Fruit fly (Drosophila melanogaster) whole organism, embryonic: ENCODE measurements around the gene CG32708.

ENCODE experiments used
- ATbp ChIP-seq: fragments of 200-800 bp; sonication (Bioruptor generic); optimal IDR thresholded peaks from 2 replicates; lab custom pipeline; 2017; ENCODE audit warnings: missing biosample characterization, mild to moderate bottlenecking, missing genetic modification characterization, missing genetic modification reagents
- Aef1 ChIP-seq: fragments of 200-800 bp; sonication (Bioruptor generic); IDR thresholded peaks from 3 replicates; pipeline ENCODE4 v1.3.6; 2022; ENCODE audit warnings: missing biosample characterization, missing genetic modification characterization
- CG10959 ChIP-seq: fragments of 200-800 bp; sonication (Bioruptor generic); IDR thresholded peaks from 2 replicates; pipeline ENCODE4 v1.3.6; 2022; ENCODE audit warnings: missing biosample characterization, missing genetic modification characterization
- CG12155 ChIP-seq: fragments of 200-800 bp; sonication (Bioruptor generic); optimal IDR thresholded peaks from 3 replicates; lab custom pipeline; 2016; ENCODE audit warnings: missing biosample characterization, missing genetic modification characterization
- CG14710 ChIP-seq: fragments of 200-800 bp; sonication (Bioruptor generic); optimal IDR thresholded peaks from 3 replicates; lab custom pipeline; 2019; ENCODE audit warnings: missing biosample characterization, mild to moderate bottlenecking, missing genetic modification characterization, moderate library complexity
- CG15073 ChIP-seq: fragments of 200-800 bp; sonication (Bioruptor generic); optimal IDR thresholded peaks from 2 replicates; lab custom pipeline; 2016; ENCODE audit warnings: missing biosample characterization, missing genetic modification characterization
- CG15514 ChIP-seq: fragments of 200-800 bp; sonication (Bioruptor generic); optimal IDR thresholded peaks from 3 replicates; lab custom pipeline; 2017; ENCODE audit warnings: missing biosample characterization, missing genetic modification characterization, mild to moderate bottlenecking, moderate library complexity, missing genetic modification reagents
- CG18262 ChIP-seq: fragments of 200-800 bp; optimal IDR thresholded peaks from 3 replicates; lab custom pipeline; 2019; ENCODE audit warnings: missing biosample characterization, mild to moderate bottlenecking, missing genetic modification characterization, moderate library complexity
- CG18764 ChIP-seq: fragments of 200-800 bp; sonication (Bioruptor generic); optimal IDR thresholded peaks from 3 replicates; lab custom pipeline; 2016; ENCODE audit warnings: missing biosample characterization, missing genetic modification characterization
- CG30403 ChIP-seq: fragments of 200-800 bp; sonication (Bioruptor generic); optimal IDR thresholded peaks from 3 replicates; lab custom pipeline; 2016; ENCODE audit warnings: missing biosample characterization, missing genetic modification characterization
- CG9437 ChIP-seq: fragments of 200-800 bp; sonication (Bioruptor generic); optimal IDR thresholded peaks from 2 replicates; lab custom pipeline; 2018; ENCODE audit warnings: missing biosample characterization, mild to moderate bottlenecking, missing genetic modification characterization
- CG9609 ChIP-seq: fragments of 200-800 bp; sonication (Bioruptor generic); optimal IDR thresholded peaks from 3 replicates; lab custom pipeline; 2016; ENCODE audit warnings: missing biosample characterization, missing genetic modification characterization
- CG9727 ChIP-seq: fragments of 200-800 bp; sonication (Bioruptor generic); optimal IDR thresholded peaks from 3 replicates; lab custom pipeline; 2017; ENCODE audit warnings: missing biosample characterization, mild to moderate bottlenecking, missing genetic modification characterization
- CG9817 ChIP-seq: fragments of 200-800 bp; sonication (Bioruptor generic); optimal IDR thresholded peaks from 2 replicates; lab custom pipeline; 2018; ENCODE audit warnings: missing biosample characterization, mild to moderate bottlenecking, missing genetic modification characterization, moderate library complexity
- Camta ChIP-seq: fragments of 200-800 bp; sonication (Bioruptor generic); optimal IDR thresholded peaks from 2 replicates; lab custom pipeline; 2016; ENCODE audit warnings: missing biosample characterization, missing genetic modification characterization
- CkIIα-i1 ChIP-seq: fragments of 200-800 bp; sonication (Bioruptor generic); IDR thresholded peaks from 2 replicates; pipeline ENCODE4 v1.3.6; 2022; ENCODE audit warnings: missing biosample characterization, missing genetic modification characterization
- CoRest ChIP-seq: fragments of 200-800 bp; sonication (Bioruptor generic); optimal IDR thresholded peaks from 3 replicates; lab custom pipeline; 2018; ENCODE audit warnings: missing biosample characterization, mild to moderate bottlenecking, missing genetic modification characterization, moderate library complexity
- D19B ChIP-seq: fragments of 200-800 bp; sonication (Bioruptor generic); optimal IDR thresholded peaks from 2 replicates; lab custom pipeline; 2017; ENCODE audit warnings: missing biosample characterization, mild to moderate bottlenecking, missing genetic modification characterization
- Dref ChIP-seq: fragments of 200-800 bp; sonication (Bioruptor generic); IDR thresholded peaks from 2 replicates; pipeline ENCODE4 v1.3.6; 2022; ENCODE audit warnings: missing biosample characterization, missing genetic modification characterization
- GATAe ChIP-seq: fragments of 200-800 bp; sonication (Bioruptor generic); conservative IDR thresholded peaks from 2 replicates; pipeline ENCODE4 v1.3.6; 2022; ENCODE audit warnings: missing biosample characterization, missing genetic modification characterization
- Gug ChIP-seq: fragments of 200-800 bp; sonication (Bioruptor generic); IDR thresholded peaks from 4 replicates; pipeline ENCODE4 v1.3.6; 2022; ENCODE audit warnings: missing biosample characterization, missing genetic modification characterization
- HHEX ChIP-seq: fragments of 200-800 bp; sonication (Bioruptor generic); optimal IDR thresholded peaks from 3 replicates; lab custom pipeline; 2017; ENCODE audit warnings: missing biosample characterization, mild to moderate bottlenecking, missing genetic modification characterization, missing genetic modification reagents
- HLH3B ChIP-seq: fragments of 200-800 bp; sonication (Bioruptor generic); IDR thresholded peaks from 2 replicates; pipeline ENCODE4 v1.3.6; 2022; ENCODE audit warnings: missing biosample characterization, missing genetic modification characterization
- Hr39 ChIP-seq: fragments of >200 bp; optimal IDR thresholded peaks from 2 replicates; lab custom pipeline; 2017
- Jarid2 ChIP-seq: fragments of 200-800 bp; sonication (Bioruptor generic); optimal IDR thresholded peaks from 3 replicates; lab custom pipeline; 2017; ENCODE audit warnings: mild to moderate bottlenecking, missing biosample characterization, missing genetic modification reagents, missing genetic modification characterization
- Lhr ChIP-seq: fragments of 200-800 bp; sonication (Bioruptor generic); optimal IDR thresholded peaks from 3 replicates; lab custom pipeline; 2017; ENCODE audit warnings: mild to moderate bottlenecking, missing biosample characterization, missing genetic modification reagents, missing genetic modification characterization
- Mrtf ChIP-seq: fragments of 200-800 bp; sonication (Bioruptor generic); IDR thresholded peaks from 3 replicates; pipeline ENCODE4 v1.3.6; 2022; ENCODE audit warnings: missing biosample characterization, missing genetic modification characterization
- NC2α ChIP-seq: fragments of 200-800 bp; sonication (Bioruptor generic); optimal IDR thresholded peaks from 2 replicates; lab custom pipeline; 2016; ENCODE audit warnings: missing biosample characterization, missing genetic modification characterization
- Nf-YC ChIP-seq: fragments of 200-800 bp; optimal IDR thresholded peaks from 3 replicates; lab custom pipeline; 2019; ENCODE audit warnings: missing biosample characterization, mild to moderate bottlenecking, missing genetic modification characterization, moderate library complexity
- Oaz ChIP-seq: fragments of 200-800 bp; sonication (Bioruptor generic); IDR thresholded peaks from 2 replicates; pipeline ENCODE4 v1.3.6; 2022; ENCODE audit warnings: missing biosample characterization, missing genetic modification characterization
- Side ChIP-seq: fragments of 200-800 bp; sonication (Bioruptor generic); optimal IDR thresholded peaks from 2 replicates; lab custom pipeline; 2016; ENCODE audit warnings: missing biosample characterization, missing genetic modification characterization
- Sry-δ ChIP-seq: fragments of 200-800 bp; sonication (Bioruptor generic); optimal IDR thresholded peaks from 2 replicates; lab custom pipeline; 2016; ENCODE audit warnings: missing biosample characterization, missing genetic modification characterization
- TFAM ChIP-seq: fragments of 200-800 bp; sonication (Bioruptor generic); optimal IDR thresholded peaks from 2 replicates; lab custom pipeline; 2017; ENCODE audit warnings: missing biosample characterization, missing genetic modification characterization, inconsistent platforms
- al ChIP-seq: fragments of 200-800 bp; sonication (Bioruptor generic); IDR thresholded peaks from 2 replicates; pipeline ENCODE4 v1.3.6; 2022; ENCODE audit warnings: missing biosample characterization, missing genetic modification characterization
- ash1 ChIP-seq: fragments of 200-800 bp; sonication (Bioruptor generic); optimal IDR thresholded peaks from 2 replicates; lab custom pipeline; 2018; ENCODE audit warnings: missing biosample characterization, mild to moderate bottlenecking, missing genetic modification characterization
- bab2 ChIP-seq: fragments of 200-800 bp; sonication (Bioruptor generic); optimal IDR thresholded peaks from 2 replicates; lab custom pipeline; 2016; ENCODE audit warnings: missing biosample characterization, missing genetic modification characterization
- cwo ChIP-seq: fragments of 200-800 bp; sonication (Bioruptor generic); optimal IDR thresholded peaks from 3 replicates; lab custom pipeline; 2017; ENCODE audit warnings: missing biosample characterization, missing genetic modification characterization, mild to moderate bottlenecking, moderate library complexity, missing genetic modification reagents
- dan ChIP-seq: fragments of 200-800 bp; sonication (Bioruptor generic); IDR thresholded peaks from 2 replicates; pipeline ENCODE4 v1.3.6; 2022; ENCODE audit warnings: missing biosample characterization, missing genetic modification characterization
- emc ChIP-seq: fragments of 200-800 bp; sonication (Bioruptor generic); optimal IDR thresholded peaks from 2 replicates; lab custom pipeline; 2016; ENCODE audit warnings: missing biosample characterization, missing genetic modification characterization
- fd102C ChIP-seq: fragments of 200-800 bp; sonication (Bioruptor generic); optimal IDR thresholded peaks from 2 replicates; lab custom pipeline; 2018; ENCODE audit warnings: missing biosample characterization, mild to moderate bottlenecking, missing genetic modification characterization, moderate library complexity
- fru ChIP-seq: fragments of >200 bp; optimal IDR thresholded peaks from 2 replicates; lab custom pipeline; 2017
- lov ChIP-seq, 2 experiments: fragments of 200-800 bp in 1 of 2; fragments of >200 bp in 1 of 2; sonication (Bioruptor generic) in 1 of 2; IDR thresholded peaks in 1 of 2; optimal IDR thresholded peaks in 1 of 2; 2 replicates in 1 of 2; 3 replicates in 1 of 2; pipeline versions ENCODE4 v1.3.6 to Lab custom; 2017 to 2022; ENCODE audit warnings: missing biosample characterization in 1 of 2, missing genetic modification characterization in 1 of 2
- p53 ChIP-seq: fragments of 200-800 bp; sonication (Bioruptor generic); optimal IDR thresholded peaks from 2 replicates; lab custom pipeline; 2016; ENCODE audit warnings: missing biosample characterization, missing genetic modification characterization
- pan ChIP-seq, 4 experiments: fragments of >200 bp in 3 of 4; fragments of 200-800 bp in 1 of 4; sonication (Bioruptor generic) in 1 of 4; optimal IDR thresholded peaks in 3 of 4; IDR thresholded peaks in 1 of 4; 2 replicates each; pipeline versions ENCODE4 v1.3.6 to Lab custom; 2017 to 2022; ENCODE audit warnings: missing biosample characterization in 2 of 4, missing genetic modification characterization in 2 of 4, mixed read lengths in 1 of 4
- sd ChIP-seq: fragments of 200-800 bp; sonication (Bioruptor generic); optimal IDR thresholded peaks from 3 replicates; lab custom pipeline; 2018; ENCODE audit warnings: missing biosample characterization, mild to moderate bottlenecking, missing genetic modification characterization, moderate library complexity
- sisA ChIP-seq: fragments of 200-800 bp; sonication (Bioruptor generic); IDR thresholded peaks from 2 replicates; pipeline ENCODE4 v1.3.6; 2022; ENCODE audit warnings: missing biosample characterization, missing genetic modification characterization
- slbo ChIP-seq: fragments of 200-800 bp; sonication (Bioruptor generic); IDR thresholded peaks from 2 replicates; pipeline ENCODE4 v1.3.6; 2022; ENCODE audit warnings: missing biosample characterization, missing genetic modification characterization
- slp2 ChIP-seq: fragments of 200-800 bp; sonication (Bioruptor generic); optimal IDR thresholded peaks from 2 replicates; lab custom pipeline; 2016; ENCODE audit warnings: missing biosample characterization, missing genetic modification characterization
- so ChIP-seq: fragments of 200-800 bp; sonication (Bioruptor generic); IDR thresholded peaks from 3 replicates; pipeline ENCODE4 v1.3.6; 2022; ENCODE audit warnings: missing biosample characterization, missing genetic modification characterization
- stwl ChIP-seq: fragments of 200-800 bp; sonication (Bioruptor generic); optimal IDR thresholded peaks from 3 replicates; lab custom pipeline; 2018; ENCODE audit warnings: missing biosample characterization, mild to moderate bottlenecking, missing genetic modification characterization, moderate library complexity
- tap ChIP-seq: fragments of 200-800 bp; optimal IDR thresholded peaks from 3 replicates; lab custom pipeline; 2019; ENCODE audit warnings: missing biosample characterization, mild to moderate bottlenecking, missing genetic modification characterization, moderate library complexity
- tx ChIP-seq: fragments of 200-800 bp; sonication (Bioruptor generic); optimal IDR thresholded peaks from 2 replicates; lab custom pipeline; 2016; ENCODE audit warnings: missing biosample characterization, missing genetic modification characterization

CG32708 gene

DNA sequence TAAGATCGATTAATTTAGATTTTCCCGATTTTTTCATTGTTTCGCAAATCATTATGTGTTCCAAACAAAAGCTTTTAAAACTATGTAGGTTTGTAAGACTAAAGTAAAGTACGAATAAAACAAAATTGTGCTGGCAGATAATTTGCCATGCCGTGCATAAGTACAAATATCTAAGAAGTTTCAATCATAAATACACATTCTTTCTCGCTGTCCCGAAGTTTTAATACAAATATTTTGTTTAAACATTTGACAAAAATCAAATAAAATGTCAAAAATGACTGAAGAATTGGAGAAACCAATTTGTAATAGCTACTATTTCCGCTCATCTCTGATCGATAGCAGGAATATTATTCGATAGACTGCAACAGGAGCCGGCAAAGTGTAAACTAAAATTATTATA, 3.1 kb upstream of the CG32708 start, which contains the start of gene APC4 (continued):
- peak; percentile 52 for TF ChIP-seq CG14710 (tag; lab: Kevin White, UChicago)
- no peak for TF ChIP-seq tx (GFP tag; lab: Kevin White, UChicago)
- no peak for TF ChIP-seq CG10959
- peak; percentile 25 for TF ChIP-seq CG15514 (GFP tag; lab: Kevin White, UChicago)
- TF ChIP-seq Aef1 (GFP tag; lab: Robert Waterston, UW), result no peak
- no peak for TF ChIP-seq CG15073 (GFP tag; lab: Kevin White, UChicago)
- TF ChIP-seq CkIIα-i1 (GFP tag; lab: Robert Waterston, UW), result no peak
- no peak for TF ChIP-seq HLH3B
- TF ChIP-seq p53 (GFP tag; lab: Kevin White, UChicago), result no peak
- TF ChIP-seq CG9727 (GFP tag; lab: Kevin White, UChicago), result peak; percentile 6
- no peak for TF ChIP-seq Mrtf (GFP tag; lab: Robert Waterston, UW)
- no peak for TF ChIP-seq CG12155 (GFP tag; lab: Kevin White, UChicago)
- TF ChIP-seq Nf-YC (tag; lab: Kevin White, UChicago), result peak; percentile 42
- TF ChIP-seq Gug (GFP tag; lab: Robert Waterston, UW), result no peak
- TF ChIP-seq Sry-δ (GFP tag; lab: Kevin White, UChicago), result peak; percentile 60
- no peak for TF ChIP-seq ATbp (GFP tag; lab: Kevin White, UChicago)
- TF ChIP-seq al (GFP tag; lab: Robert Waterston, UW), result no peak
- no peak for TF ChIP-seq sisA
- TF ChIP-seq CG9437 (GFP tag; lab: Kevin White, UChicago), result peak; percentile 25
- no peak for TF ChIP-seq fru (lab: Kevin White, UChicago)
- peak; percentile 31 for TF ChIP-seq CG9817 (tag; lab: Kevin White, UChicago)
- no peak for TF ChIP-seq D19B
- no peak for TF ChIP-seq Jarid2 (GFP tag; lab: Kevin White, UChicago)
- no peak for TF ChIP-seq so (GFP tag; lab: Robert Waterston, UW)
- peak; percentile 25 for TF ChIP-seq bab2 (GFP tag; lab: Kevin White, UChicago)
- peak; percentile 49 for TF ChIP-seq Dref
- TF ChIP-seq cwo (GFP tag; lab: Kevin White, UChicago), result no peak
- no peak for TF ChIP-seq dan (GFP tag; lab: Robert Waterston, UW)
- TF ChIP-seq emc, result no peak
- TF ChIP-seq Hr39, result no peak
- peak; percentile 16; the same call in 1 of the 2 replicates for TF ChIP-seq slbo (GFP tag; lab: Robert Waterston, UW)
- no peak for TF ChIP-seq stwl (tag; lab: Kevin White, UChicago)
- TF ChIP-seq HHEX (GFP tag; lab: Kevin White, UChicago), result no peak
- peak; percentile 45 for TF ChIP-seq CG18262 (tag; lab: Kevin White, UChicago)
- TF ChIP-seq tap (tag; lab: Kevin White, UChicago), result no peak
- no peak for TF ChIP-seq CG18764
- no peak for TF ChIP-seq Oaz (GFP tag; lab: Robert Waterston, UW)
- no peak for TF ChIP-seq ash1 (GFP tag; lab: Kevin White, UChicago)
- TF ChIP-seq sd (tag; lab: Kevin White, UChicago), result no peak
- TF ChIP-seq TFAM (GFP tag; lab: Kevin White, UChicago), result no peak
- peak; percentile 30 for TF ChIP-seq Camta
- no peak for TF ChIP-seq lov (optimal IDR thresholded peaks at IDR 0.05; lab: Kevin White, UChicago)
- no peak for TF ChIP-seq lov (GFP tag; IDR thresholded peaks at IDR 0.05; lab: Robert Waterston, UW)
- TF ChIP-seq fd102C (GFP tag; lab: Kevin White, UChicago), result no peak
- TF ChIP-seq Lhr (GFP tag; lab: Kevin White, UChicago), result no peak
- no peak for TF ChIP-seq Side (GFP tag; lab: Kevin White, UChicago)
- TF ChIP-seq CG9609 (GFP tag; lab: Kevin White, UChicago), result peak; percentile 12
- TF ChIP-seq NC2α, result no peak
- no peak for TF ChIP-seq GATAe
- peak; percentile 55 for TF ChIP-seq CG30403
- TF ChIP-seq pan (optimal IDR thresholded peaks at IDR 0.05; lab: Kevin White, UChicago), result no peak
- no peak for TF ChIP-seq pan (GFP tag; optimal IDR thresholded peaks at IDR 0.05 in 1 of 2, IDR thresholded peaks at IDR 0.05 in 1 of 2)
- TF ChIP-seq slp2 (GFP tag; lab: Kevin White, UChicago), result no peak
- peak; percentile 66 for TF ChIP-seq CoRest
